Fruit fly (Drosophila melanogaster) Kc167 (cell line): ENCODE data around the gene CG8507.

Experiments
- Sin3A ChIP-seq: fragments of >200 bp; optimal IDR thresholded peaks from 2 replicates; lab custom pipeline; 2018; ENCODE audit warnings: missing external identifiers
- h ChIP-seq: fragments of >200 bp; optimal IDR thresholded peaks from 3 replicates; lab custom pipeline; 2018; ENCODE audit warnings: missing external identifiers
- insv ChIP-seq: fragments of >200 bp; optimal IDR thresholded peaks from 3 replicates; lab custom pipeline; 2018; ENCODE audit warnings: missing external identifiers

DNA sequence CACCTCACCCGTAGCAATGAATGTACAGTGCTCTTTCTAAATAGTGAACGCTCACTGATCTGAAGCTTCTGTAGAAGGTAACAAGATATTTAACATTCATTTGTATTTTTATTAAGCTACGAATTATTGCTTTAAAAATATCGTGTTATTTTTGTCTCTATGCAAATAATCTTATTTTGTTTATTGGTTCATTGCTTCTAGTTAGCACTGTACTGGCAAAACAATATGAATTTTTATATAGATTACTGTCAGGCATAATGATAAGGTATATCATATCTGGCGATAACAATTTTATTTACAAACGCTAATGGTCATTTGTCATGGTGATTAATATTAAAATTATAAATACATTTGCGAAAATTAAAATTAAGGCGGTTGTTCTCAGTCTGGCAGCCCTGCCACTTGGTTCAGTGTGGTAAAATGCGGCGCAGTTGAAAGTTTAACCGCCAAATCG, 19.7 kb upstream of the CG8507 start, which contains the start of gene CG9471:
- no peak for TF ChIP-seq h (lab: Kevin White, UChicago)
- TF ChIP-seq insv: no peak
- TF ChIP-seq Sin3A (lab: Kevin White, UChicago): no peak
